Worm (Caenorhabditis elegans) whole organism, L4/young adult: ENCODE data around the gene chil-5.

ENCODE experiments used
- dao-5 ChIP-seq: sonication (generic microtip); optimal IDR thresholded peaks from 2 replicates; lab custom pipeline; 2016; ENCODE audit warnings: missing genotype, missing genetic modification characterization, moderate library complexity, missing compliant biosample characterization
- him-1 ChIP-seq: sonication (generic microtip); optimal IDR thresholded peaks from 2 replicates; lab custom pipeline; 2016; ENCODE audit warnings: missing genotype, missing genetic modification reagents, missing genetic modification characterization, missing compliant biosample characterization

DNA sequence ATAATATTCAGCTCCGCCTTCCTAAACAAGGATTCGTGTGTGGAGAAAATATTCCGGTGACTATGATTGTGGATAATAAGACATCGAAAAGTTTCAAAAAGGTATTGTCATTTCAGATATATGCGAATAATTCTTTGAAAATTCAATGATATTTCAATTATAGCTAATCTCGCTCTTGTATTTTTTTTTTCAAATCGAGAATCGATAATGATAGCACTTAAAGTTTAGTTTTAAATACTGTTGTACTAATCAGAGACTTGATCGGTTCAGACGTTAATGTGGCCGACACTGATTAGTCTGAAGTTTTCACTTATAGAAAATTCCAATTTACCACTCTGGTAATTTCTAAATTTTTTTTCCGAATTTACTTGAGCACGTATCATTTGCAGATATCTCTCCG is 23.5 kb downstream of the chil-5 start:
- TF ChIP-seq him-1 (tag; lab: Kevin White, UChicago) (no peak), dao-5 (tag; lab: Kevin White, UChicago) (no peak)
